Fruit fly (Drosophila melanogaster) whole organism, embryonic: Measurements from ENCODE around the gene Tbc1d22.

Experiments used
- Blimp-1 ChIP-seq: fragments of 200-800 bp; sonication (Bioruptor generic); optimal IDR thresholded peaks from 3 replicates; lab custom pipeline; 2018; ENCODE audit warnings: missing biosample characterization, missing genetic modification characterization, mild to moderate bottlenecking, moderate library complexity, missing genetic modification reagents
- BtbVII ChIP-seq: fragments of 200-800 bp; sonication (Bioruptor generic); optimal IDR thresholded peaks from 3 replicates; lab custom pipeline; 2017; ENCODE audit warnings: missing biosample characterization, mild to moderate bottlenecking, missing genetic modification characterization
- C15 ChIP-seq: fragments of 200-800 bp; sonication (Bioruptor generic); IDR thresholded peaks from 3 replicates; pipeline ENCODE4 v1.3.6; 2022; ENCODE audit warnings: missing biosample characterization, missing genetic modification characterization
- CG10321 ChIP-seq: fragments of 200-800 bp; sonication (Bioruptor generic); IDR thresholded peaks from 2 replicates; pipeline ENCODE4 v1.3.6; 2022; ENCODE audit warnings: missing biosample characterization, missing genetic modification characterization
- CG10979 ChIP-seq: fragments of 200-800 bp; sonication (Bioruptor generic); optimal IDR thresholded peaks from 2 replicates; lab custom pipeline; 2018; ENCODE audit warnings: missing biosample characterization, mild to moderate bottlenecking, missing genetic modification characterization, moderate library complexity
- CG11504 ChIP-seq: fragments of 200-800 bp; sonication (Bioruptor generic); optimal IDR thresholded peaks from 3 replicates; lab custom pipeline; 2019; ENCODE audit warnings: missing biosample characterization, mild to moderate bottlenecking, missing genetic modification characterization, moderate library complexity
- CG13894 ChIP-seq: fragments of 200-800 bp; sonication (Bioruptor generic); optimal IDR thresholded peaks from 3 replicates; lab custom pipeline; 2018; ENCODE audit warnings: missing biosample characterization, mild to moderate bottlenecking, missing genetic modification characterization, moderate library complexity
- CG14667 ChIP-seq: fragments of 200-800 bp; sonication (Bioruptor generic); IDR thresholded peaks from 2 replicates; pipeline ENCODE4 v1.3.6; 2022; ENCODE audit warnings: missing biosample characterization, missing genetic modification characterization
- CG15479 ChIP-seq: fragments of 200-800 bp; sonication (Bioruptor generic); optimal IDR thresholded peaks from 3 replicates; lab custom pipeline; 2019; ENCODE audit warnings: missing biosample characterization, mild to moderate bottlenecking, missing genetic modification characterization, moderate library complexity
- CG16863 ChIP-seq: fragments of 200-800 bp; sonication (Bioruptor generic); optimal IDR thresholded peaks from 3 replicates; lab custom pipeline; 2016; ENCODE audit warnings: missing biosample characterization, missing genetic modification characterization
- CG17328 ChIP-seq: fragments of 200-800 bp; sonication (Bioruptor generic); IDR thresholded peaks from 2 replicates; pipeline ENCODE4 v1.3.6; 2022; ENCODE audit warnings: missing biosample characterization, missing genetic modification characterization
- CG18262 ChIP-seq: fragments of 200-800 bp; optimal IDR thresholded peaks from 3 replicates; lab custom pipeline; 2019; ENCODE audit warnings: missing biosample characterization, mild to moderate bottlenecking, missing genetic modification characterization, moderate library complexity
- CG2202 ChIP-seq: fragments of 200-800 bp; sonication (Bioruptor generic); optimal IDR thresholded peaks from 2 replicates; lab custom pipeline; 2018; ENCODE audit warnings: missing biosample characterization, mild to moderate bottlenecking, missing genetic modification characterization
- CG2875 ChIP-seq: fragments of 200-800 bp; sonication (Bioruptor generic); optimal IDR thresholded peaks from 2 replicates; lab custom pipeline; 2017; ENCODE audit warnings: missing biosample characterization, mild to moderate bottlenecking, missing genetic modification characterization, missing genetic modification reagents
- CG32772 ChIP-seq: fragments of 200-800 bp; sonication (Bioruptor generic); IDR thresholded peaks from 2 replicates; pipeline ENCODE4 v1.3.6; 2022; ENCODE audit warnings: missing biosample characterization, missing genetic modification characterization
- CG34422 ChIP-seq: fragments of 200-800 bp; sonication (Bioruptor generic); IDR thresholded peaks from 3 replicates; pipeline ENCODE4 v1.3.6; 2022; ENCODE audit warnings: missing biosample characterization, missing genetic modification characterization
- CG4282 ChIP-seq: fragments of 200-800 bp; sonication (Bioruptor generic); optimal IDR thresholded peaks from 2 replicates; lab custom pipeline; 2016; ENCODE audit warnings: missing biosample characterization, missing genetic modification characterization
- CG4707 ChIP-seq: fragments of 200-800 bp; sonication (Bioruptor generic); optimal IDR thresholded peaks from 2 replicates; lab custom pipeline; 2018; ENCODE audit warnings: missing biosample characterization, mild to moderate bottlenecking, missing genetic modification characterization, moderate library complexity
- CG6254 ChIP-seq: fragments of 200-800 bp; sonication (Bioruptor generic); optimal IDR thresholded peaks from 3 replicates; lab custom pipeline; 2017; ENCODE audit warnings: mild to moderate bottlenecking, missing biosample characterization, missing genetic modification reagents, missing genetic modification characterization
- CG6689 ChIP-seq: fragments of 200-800 bp; sonication (Bioruptor generic); IDR thresholded peaks from 2 replicates; pipeline ENCODE4 v1.3.6; 2022; ENCODE audit warnings: missing biosample characterization, missing genetic modification characterization
- CG8359 ChIP-seq: fragments of 200-800 bp; sonication (Bioruptor generic); optimal IDR thresholded peaks from 2 replicates; lab custom pipeline; 2017; ENCODE audit warnings: missing biosample characterization, mild to moderate bottlenecking, missing genetic modification characterization, borderline replicate concordance
- Dek ChIP-seq: fragments of 200-800 bp; sonication (Bioruptor generic); optimal IDR thresholded peaks from 3 replicates; lab custom pipeline; 2019; ENCODE audit warnings: missing biosample characterization, mild to moderate bottlenecking, missing genetic modification characterization, moderate library complexity
- E2f1 ChIP-seq: fragments of 200-800 bp; sonication (Bioruptor generic); IDR thresholded peaks from 2 replicates; pipeline ENCODE4 v1.3.6; 2022; ENCODE audit warnings: missing biosample characterization, missing genetic modification characterization
- NC2α ChIP-seq: fragments of 200-800 bp; sonication (Bioruptor generic); optimal IDR thresholded peaks from 2 replicates; lab custom pipeline; 2016; ENCODE audit warnings: missing biosample characterization, missing genetic modification characterization
- YL-1 ChIP-seq: fragments of 200-800 bp; sonication (Bioruptor generic); optimal IDR thresholded peaks from 3 replicates; lab custom pipeline; 2017; ENCODE audit warnings: missing biosample characterization, mild to moderate bottlenecking, missing genetic modification characterization
- ash1 ChIP-seq: fragments of 200-800 bp; sonication (Bioruptor generic); optimal IDR thresholded peaks from 2 replicates; lab custom pipeline; 2018; ENCODE audit warnings: missing biosample characterization, mild to moderate bottlenecking, missing genetic modification characterization
- ato ChIP-seq: fragments of 200-800 bp; sonication (Bioruptor generic); IDR thresholded peaks from 2 replicates; pipeline ENCODE4 v1.3.6; 2022; ENCODE audit warnings: missing biosample characterization, missing genetic modification characterization; ENCODE audit not compliant: partially characterized antibody
- bsh ChIP-seq, 2 experiments: fragments of 200-800 bp; sonication (Bioruptor generic); optimal IDR thresholded peaks; 2 replicates each; lab custom pipeline; 2017 to 2018; ENCODE audit warnings: mild to moderate bottlenecking in 2 of 2, missing biosample characterization in 2 of 2, missing genetic modification characterization in 2 of 2, moderate library complexity in 1 of 2
- cad ChIP-seq: fragments of >200 bp; optimal IDR thresholded peaks from 2 replicates; lab custom pipeline; 2017; ENCODE audit warnings: missing biosample characterization, missing genetic modification characterization
- cg ChIP-seq: fragments of 200-800 bp; sonication (Bioruptor generic); optimal IDR thresholded peaks from 3 replicates; lab custom pipeline; 2019; ENCODE audit warnings: missing biosample characterization, mild to moderate bottlenecking, missing genetic modification characterization, moderate library complexity
- chinmo ChIP-seq: fragments of 200-800 bp; sonication (Bioruptor generic); IDR thresholded peaks from 4 replicates; pipeline ENCODE4 v1.3.6; 2022; ENCODE audit warnings: missing biosample characterization, missing genetic modification characterization; ENCODE audit not compliant: partially characterized antibody
- corto ChIP-seq: fragments of 200-800 bp; sonication (Bioruptor generic); optimal IDR thresholded peaks from 2 replicates; lab custom pipeline; 2016; ENCODE audit warnings: missing biosample characterization, mild to moderate bottlenecking, missing genetic modification characterization, moderate library complexity
- crol ChIP-seq: fragments of 200-800 bp; sonication (Bioruptor generic); IDR thresholded peaks from 2 replicates; pipeline ENCODE4 v1.3.6; 2022; ENCODE audit warnings: missing biosample characterization, missing genetic modification characterization
- dan ChIP-seq: fragments of 200-800 bp; sonication (Bioruptor generic); IDR thresholded peaks from 2 replicates; pipeline ENCODE4 v1.3.6; 2022; ENCODE audit warnings: missing biosample characterization, missing genetic modification characterization
- esg ChIP-seq: fragments of 200-800 bp; sonication (Bioruptor generic); conservative IDR thresholded peaks from 2 replicates; pipeline ENCODE4 v1.3.6; 2022; ENCODE audit warnings: missing biosample characterization, missing genetic modification characterization
- gsb-n ChIP-seq: fragments of 200-800 bp; sonication (Bioruptor generic); optimal IDR thresholded peaks from 3 replicates; lab custom pipeline; 2018; ENCODE audit warnings: missing biosample characterization, mild to moderate bottlenecking, missing genetic modification characterization
- mam ChIP-seq: fragments of 200-800 bp; sonication (Bioruptor generic); optimal IDR thresholded peaks from 3 replicates; lab custom pipeline; 2016; ENCODE audit warnings: missing biosample characterization, missing genetic modification characterization
- nau ChIP-seq: fragments of 200-800 bp; sonication (Bioruptor generic); optimal IDR thresholded peaks from 3 replicates; lab custom pipeline; 2017; ENCODE audit warnings: missing biosample characterization, mild to moderate bottlenecking, missing genetic modification characterization, missing genetic modification reagents
- nmo ChIP-seq: fragments of 200-800 bp; sonication (Bioruptor generic); optimal IDR thresholded peaks from 2 replicates; lab custom pipeline; 2018; ENCODE audit warnings: missing biosample characterization, mild to moderate bottlenecking, missing genetic modification characterization, moderate library complexity
- sens ChIP-seq: fragments of 200-800 bp; sonication (Bioruptor generic); peaks from one replicate; lab custom pipeline; 2016; ENCODE audit warnings: missing biosample characterization, missing genetic modification characterization
- sima ChIP-seq: fragments of 200-800 bp; sonication (Bioruptor generic); optimal IDR thresholded peaks from 2 replicates; lab custom pipeline; 2016; ENCODE audit warnings: missing biosample characterization, missing genetic modification characterization
- sisA ChIP-seq: fragments of 200-800 bp; sonication (Bioruptor generic); IDR thresholded peaks from 2 replicates; pipeline ENCODE4 v1.3.6; 2022; ENCODE audit warnings: missing biosample characterization, missing genetic modification characterization
- stc ChIP-seq: fragments of 200-800 bp; sonication (Bioruptor generic); IDR thresholded peaks from 2 replicates; pipeline ENCODE4 v1.3.6; 2022; ENCODE audit warnings: missing biosample characterization, missing genetic modification characterization
- trh ChIP-seq: fragments of 200-800 bp; sonication (Bioruptor generic); optimal IDR thresholded peaks from 2 replicates; lab custom pipeline; 2016; ENCODE audit warnings: missing biosample characterization, missing genetic modification characterization
- tx ChIP-seq: fragments of 200-800 bp; sonication (Bioruptor generic); optimal IDR thresholded peaks from 2 replicates; lab custom pipeline; 2016; ENCODE audit warnings: missing biosample characterization, missing genetic modification characterization
- vfl ChIP-seq: fragments of 200-800 bp; sonication (Bioruptor generic); optimal IDR thresholded peaks from 2 replicates; lab custom pipeline; 2016; ENCODE audit warnings: missing biosample characterization, missing genetic modification characterization
- vvl ChIP-seq: fragments of 200-800 bp; sonication (Bioruptor generic); IDR thresholded peaks from 2 replicates; pipeline ENCODE4 v1.3.6; 2022; ENCODE audit warnings: missing biosample characterization, missing genetic modification characterization
- zen2 ChIP-seq: fragments of 200-800 bp; sonication (Bioruptor generic); IDR thresholded peaks from 3 replicates; pipeline ENCODE4 v1.3.6; 2022; ENCODE audit warnings: missing biosample characterization, missing genetic modification characterization; ENCODE audit not compliant: partially characterized antibody
- zfh1 ChIP-seq: fragments of 200-800 bp; sonication (Bioruptor generic); IDR thresholded peaks from 3 replicates; pipeline ENCODE4 v1.3.6; 2022; ENCODE audit warnings: missing biosample characterization, missing genetic modification characterization

Gene Tbc1d22

dm6 chr3R:21118784-21119183 lies 16.8 kb downstream of the Tbc1d22 start, which contains the start of gene Bdbt (continued):
- no peak for TF ChIP-seq dan (GFP tag; lab: Robert Waterston, UW)
- TF ChIP-seq E2f1 (GFP tag; lab: Robert Waterston, UW), result no peak
- no peak for TF ChIP-seq nau (GFP tag; lab: Kevin White, UChicago)
- no peak for TF ChIP-seq Blimp-1 (GFP tag; lab: Kevin White, UChicago)
- TF ChIP-seq Dek, result no peak
- no peak for TF ChIP-seq CG8359 (GFP tag; lab: Kevin White, UChicago)
- TF ChIP-seq esg, result no peak
- TF ChIP-seq nmo (GFP tag; lab: Kevin White, UChicago), result peak; percentile 45
- no peak for TF ChIP-seq CG15479 (GFP tag; lab: Kevin White, UChicago)
- TF ChIP-seq zfh1 (GFP tag; lab: Robert Waterston, UW), result no peak
- peak; percentile 52; the same call in 1 of the 3 replicates for TF ChIP-seq CG34422 (GFP tag; lab: Robert Waterston, UW)
- TF ChIP-seq CG11504 (tag; lab: Kevin White, UChicago), result no peak
- TF ChIP-seq trh (GFP tag; lab: Kevin White, UChicago), result no peak
- TF ChIP-seq vfl (GFP tag; lab: Kevin White, UChicago), result no peak
- TF ChIP-seq NC2α (GFP tag; lab: Kevin White, UChicago), result no peak
- no peak for TF ChIP-seq CG2875 (GFP tag; lab: Kevin White, UChicago)
- TF ChIP-seq CG18262, result no peak
- no peak for TF ChIP-seq CG13894
- TF ChIP-seq corto (GFP tag; lab: Kevin White, UChicago), result no peak
- TF ChIP-seq bsh (GFP tag; optimal IDR thresholded peaks at IDR 0.05; lab: Kevin White, UChicago), result no peak
- TF ChIP-seq CG4282 (GFP tag; lab: Kevin White, UChicago), result no peak
- no peak for TF ChIP-seq sisA (GFP tag; lab: Robert Waterston, UW)
- TF ChIP-seq stc, result no peak
- no peak for TF ChIP-seq CG6254 (GFP tag; lab: Kevin White, UChicago)
- no peak for TF ChIP-seq CG4707
- TF ChIP-seq cad (GFP tag; lab: Kevin White, UChicago), result no peak

dm6 chr3R:21124225-21124624 lies 22.2 kb downstream of the Tbc1d22 start:
- TF ChIP-seq gsb-n (tag; lab: Kevin White, UChicago) (peak; percentile 35), crol (GFP tag; lab: Robert Waterston, UW) (peak; percentile 58), CG14667 (GFP tag; lab: Robert Waterston, UW) (no peak), zen2 (GFP tag; lab: Robert Waterston, UW) (no peak), chinmo (GFP tag; lab: Robert Waterston, UW) (0 out of 4 replicates have a peak, but pooled peaks have one; percentile 58), NC2α (GFP tag; lab: Kevin White, UChicago) (no peak)

dm6 chr3R:21126673-21127284 lies 24.8 kb downstream of the Tbc1d22 start:
- TF ChIP-seq CG10321, result no peak; the same call in 1 of the 2 replicates
- no peak for TF ChIP-seq CG16863 (GFP tag; lab: Kevin White, UChicago)
- TF ChIP-seq CG15479 (GFP tag; lab: Kevin White, UChicago), result no peak
- TF ChIP-seq ash1 (GFP tag; lab: Kevin White, UChicago), result no peak
- TF ChIP-seq YL-1 (GFP tag; lab: Kevin White, UChicago), result peak; percentile 16
- TF ChIP-seq CG6689 (GFP tag; lab: Robert Waterston, UW), result no peak
- no peak for TF ChIP-seq C15 (GFP tag; lab: Robert Waterston, UW)
- TF ChIP-seq cg (GFP tag; lab: Kevin White, UChicago), result peak; percentile 97
- no peak for TF ChIP-seq BtbVII (GFP tag; lab: Kevin White, UChicago)
- TF ChIP-seq ato, result no peak
- no peak for TF ChIP-seq CG2202 (tag; lab: Kevin White, UChicago)
- TF ChIP-seq CG10979 (tag; lab: Kevin White, UChicago), result no peak
- no peak for TF ChIP-seq CG32772 (GFP tag; lab: Robert Waterston, UW)
- peak; percentile 35 for TF ChIP-seq sens (GFP tag; lab: Kevin White, UChicago)
- TF ChIP-seq vvl (GFP tag; lab: Robert Waterston, UW), result no peak
- TF ChIP-seq mam (GFP tag; lab: Kevin White, UChicago), result no peak
- no peak for TF ChIP-seq sima (GFP tag; lab: Kevin White, UChicago)
- no peak for TF ChIP-seq tx (GFP tag; lab: Kevin White, UChicago)
- TF ChIP-seq CG17328 (GFP tag; lab: Robert Waterston, UW), result no peak
